Worm (Caenorhabditis elegans) whole organism, L2 larva: ENCODE results near the gene Y45F10B.3.

Source experiments
- F13H6.1 ChIP-seq: sonication (generic microtip); optimal IDR thresholded peaks from 2 replicates; lab custom pipeline; 2016; ENCODE audit warnings: missing genetic modification characterization, missing compliant biosample characterization
- Y55F3AM.14 ChIP-seq: fragments of 200-800 bp; sonication (Bioruptor generic); optimal IDR thresholded peaks from 2 replicates; lab custom pipeline; 2018; ENCODE audit warnings: mild to moderate bottlenecking, missing genetic modification characterization, missing compliant biosample characterization
- alr-1 ChIP-seq: fragments of 150-350 bp; optimal IDR thresholded peaks from 2 replicates; lab custom pipeline; 2014; ENCODE audit warnings: missing biosample characterization, missing genetic modification characterization
- ama-1 ChIP-seq: fragments of 150-350 bp; optimal IDR thresholded peaks from 2 replicates; lab custom pipeline; 2018; ENCODE audit warnings: inconsistent platforms
- blmp-1 ChIP-seq: sonication (generic microtip); optimal IDR thresholded peaks from 2 replicates; lab custom pipeline; 2017; ENCODE audit warnings: missing genetic modification characterization, mild to moderate bottlenecking, missing compliant biosample characterization, antibody characterized with exemption, moderate library complexity; ENCODE audit not compliant: insufficient read depth
- ceh-82 ChIP-seq: fragments of 150-350 bp; optimal IDR thresholded peaks from 2 replicates; lab custom pipeline; 2014; ENCODE audit warnings: missing biosample characterization, missing genetic modification characterization
- crh-2 ChIP-seq: sonication (generic microtip); optimal IDR thresholded peaks from 2 replicates; lab custom pipeline; 2017; ENCODE audit warnings: missing biosample characterization, missing genetic modification characterization
- dmd-4 ChIP-seq: sonication (generic microtip); optimal IDR thresholded peaks from 2 replicates; lab custom pipeline; 2017; ENCODE audit warnings: missing biosample characterization, missing genetic modification characterization
- elt-1 ChIP-seq: fragments of 150-350 bp; optimal IDR thresholded peaks from 2 replicates; lab custom pipeline; 2014; ENCODE audit warnings: missing biosample characterization, missing genetic modification characterization
- fos-1 ChIP-seq: fragments of 150-350 bp; optimal IDR thresholded peaks from 2 replicates; lab custom pipeline; 2014; ENCODE audit warnings: missing biosample characterization, missing genetic modification characterization
- lin-13 ChIP-seq: fragments of 150-350 bp; optimal IDR thresholded peaks from 2 replicates; lab custom pipeline; 2014; ENCODE audit warnings: missing biosample characterization, missing genetic modification reagents, missing genetic modification characterization
- lin-39 ChIP-seq: fragments of 150-350 bp; optimal IDR thresholded peaks from 2 replicates; lab custom pipeline; 2014; ENCODE audit warnings: missing biosample characterization, missing genetic modification reagents, missing genetic modification characterization
- mab-5 ChIP-seq: fragments of 150-350 bp; optimal IDR thresholded peaks from 2 replicates; lab custom pipeline; 2014; ENCODE audit warnings: missing biosample characterization, missing genetic modification characterization
- mbf-1 ChIP-seq: sonication (generic microtip); optimal IDR thresholded peaks from 2 replicates; lab custom pipeline; 2017; ENCODE audit warnings: missing biosample characterization, missing genetic modification characterization
- nhr-12 ChIP-seq: fragments of 150-350 bp; optimal IDR thresholded peaks from 2 replicates; lab custom pipeline; 2014; ENCODE audit warnings: missing biosample characterization, missing genetic modification characterization
- nhr-129 ChIP-seq: fragments of 150-350 bp; optimal IDR thresholded peaks from 2 replicates; lab custom pipeline; 2014; ENCODE audit warnings: missing biosample characterization, missing genetic modification characterization
- nhr-23 ChIP-seq: fragments of 150-350 bp; optimal IDR thresholded peaks from 2 replicates; lab custom pipeline; 2014; ENCODE audit warnings: missing biosample characterization, missing genetic modification reagents, missing genetic modification characterization
- nhr-237 ChIP-seq: fragments of 150-350 bp; optimal IDR thresholded peaks from 2 replicates; lab custom pipeline; 2014; ENCODE audit warnings: missing biosample characterization, missing genetic modification characterization
- nhr-6 ChIP-seq: fragments of 150-350 bp; optimal IDR thresholded peaks from 2 replicates; lab custom pipeline; 2014; ENCODE audit warnings: missing biosample characterization, missing genetic modification characterization
- nhr-77 ChIP-seq: fragments of 150-350 bp; optimal IDR thresholded peaks from 2 replicates; lab custom pipeline; 2014; ENCODE audit warnings: missing biosample characterization, missing genetic modification characterization
- sem-4 ChIP-seq: fragments of 150-350 bp; optimal IDR thresholded peaks from 2 replicates; lab custom pipeline; 2014; ENCODE audit warnings: missing biosample characterization, missing genetic modification reagents, missing genetic modification characterization
- skn-1 ChIP-seq: sonication (generic microtip); optimal IDR thresholded peaks from 2 replicates; lab custom pipeline; 2017; ENCODE audit warnings: missing biosample characterization, missing genetic modification characterization
- sma-3 ChIP-seq: sonication (generic microtip); optimal IDR thresholded peaks from 2 replicates; lab custom pipeline; 2016; ENCODE audit warnings: missing genetic modification reagents, missing genetic modification characterization, missing compliant biosample characterization
- sma-9 ChIP-seq, 2 experiments: fragments of 150-350 bp in 1 of 2; sonication (generic microtip) in 1 of 2; optimal IDR thresholded peaks; 2 replicates each; lab custom pipeline; 2014 to 2016; ENCODE audit warnings: missing genetic modification characterization in 2 of 2, mild to moderate bottlenecking in 1 of 2, missing biosample characterization in 1 of 2, missing compliant biosample characterization in 1 of 2, missing genetic modification reagents in 1 of 2, moderate library complexity in 1 of 2
- snpc-4 ChIP-seq: fragments of 150-350 bp; optimal IDR thresholded peaks from 2 replicates; lab custom pipeline; 2014; ENCODE audit warnings: missing biosample characterization, missing genetic modification characterization
- unc-39 ChIP-seq: fragments of 150-350 bp; optimal IDR thresholded peaks from 2 replicates; lab custom pipeline; 2014; ENCODE audit warnings: missing biosample characterization, missing genetic modification characterization
- unc-55 ChIP-seq: fragments of 150-350 bp; sonication (generic microtip); optimal IDR thresholded peaks from 3 replicates; lab custom pipeline; 2014; ENCODE audit warnings: missing biosample characterization, missing genetic modification reagents, missing genetic modification characterization
- unc-62 ChIP-seq: fragments of 150-350 bp; optimal IDR thresholded peaks from 2 replicates; lab custom pipeline; 2014; ENCODE audit warnings: missing biosample characterization, missing genetic modification reagents, missing genetic modification characterization
- ztf-1 ChIP-seq: fragments of 200-800 bp; sonication (Bioruptor generic); conservative IDR thresholded peaks from 2 replicates; pipeline ENCODE4 v1.3.6; 2022; ENCODE audit warnings: missing genetic modification characterization, missing compliant biosample characterization
- ztf-11 ChIP-seq: sonication (generic microtip); optimal IDR thresholded peaks from 2 replicates; lab custom pipeline; 2017; ENCODE audit warnings: missing biosample characterization, missing genetic modification characterization
- ztf-4 ChIP-seq: fragments of 150-350 bp; optimal IDR thresholded peaks from 2 replicates; lab custom pipeline; 2014; ENCODE audit warnings: missing biosample characterization, missing genetic modification characterization

The Y45F10B.3 gene

DNA sequence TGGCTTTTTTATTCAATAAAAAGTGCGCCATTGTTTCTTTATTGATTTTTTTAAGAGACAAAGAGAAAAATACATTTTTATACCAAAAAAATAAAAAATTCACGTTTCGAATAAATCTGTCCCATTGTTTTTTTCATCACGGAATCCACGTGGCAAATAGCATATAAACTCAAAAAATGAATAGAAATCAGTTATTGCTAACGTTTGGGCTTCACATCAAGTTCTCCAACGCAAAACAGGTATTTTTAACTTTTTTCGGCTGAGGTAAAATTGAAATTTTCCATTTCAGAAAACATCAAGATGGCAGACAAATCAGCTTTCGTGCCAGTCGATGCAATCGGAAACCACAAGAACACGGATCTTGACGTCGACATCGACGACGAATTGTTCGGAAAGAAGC, at the start of gene Y45F10B.3:
Y45F10B.3 (plus strand) TSS at position 301 of the 400 bp plus-strand sequence.
- TF ChIP-seq nhr-129 (tag; lab: Kevin White, UChicago): no peak
- TF ChIP-seq sma-9 (GFP tag; optimal IDR thresholded peaks at IDR 0.05; lab: Kevin White, UChicago): no peak
- no peak for TF ChIP-seq sma-9 (tag; optimal IDR thresholded peaks at IDR 0.05; lab: Kevin White, UChicago)
- no peak for TF ChIP-seq crh-2 (tag; lab: Kevin White, UChicago)
- no peak for TF ChIP-seq snpc-4 (tag; lab: Kevin White, UChicago)
- no peak for TF ChIP-seq ztf-4 (tag; lab: Kevin White, UChicago)
- TF ChIP-seq nhr-23 (tag; lab: Kevin White, UChicago): no peak
- no peak for TF ChIP-seq sma-3
- no peak for TF ChIP-seq blmp-1
- TF ChIP-seq lin-13 (GFP tag; lab: Kevin White, UChicago): no peak
- TF ChIP-seq skn-1: no peak
- TF ChIP-seq ztf-11 (tag; lab: Kevin White, UChicago): no peak
- no peak for TF ChIP-seq ama-1 (lab: Kevin White, UChicago)
- TF ChIP-seq F13H6.1 (tag; lab: Kevin White, UChicago): no peak
- no peak for TF ChIP-seq unc-39 (tag; lab: Kevin White, UChicago)
- TF ChIP-seq elt-1 (tag; lab: Kevin White, UChicago): no peak
- no peak for TF ChIP-seq nhr-12 (tag; lab: Kevin White, UChicago)
- TF ChIP-seq unc-55 (GFP tag; lab: Kevin White, UChicago): no peak
- TF ChIP-seq alr-1 (tag; lab: Kevin White, UChicago): no peak
- no peak for TF ChIP-seq mbf-1
- no peak for TF ChIP-seq nhr-6 (tag; lab: Kevin White, UChicago)

ce11 chrIV:13548188-13548587, 45.3 kb upstream of the Y45F10B.3 start, which contains the start of gene F52G2.3:
TSS of gene F52G2.3 (minus strand) at chrIV:13548230.
- TF ChIP-seq mab-5 (tag; lab: Kevin White, UChicago) (no peak), nhr-129 (tag; lab: Kevin White, UChicago) (no peak), sma-3 (no peak), ztf-4 (tag; lab: Kevin White, UChicago) (no peak), fos-1 (tag; lab: Kevin White, UChicago) (peak; percentile 65), unc-62 (GFP tag; lab: Kevin White, UChicago) (no peak)

ce11 chrIV:13549350-13549749, 44.1 kb upstream of the Y45F10B.3 start:
- TF ChIP-seq ceh-82 (tag; lab: Kevin White, UChicago) (no peak), alr-1 (tag; lab: Kevin White, UChicago) (no peak), unc-55 (GFP tag; lab: Kevin White, UChicago) (no peak), nhr-12 (tag; lab: Kevin White, UChicago) (no peak), mbf-1 (no peak), blmp-1 (no peak), nhr-237 (no peak), lin-39 (no peak), unc-39 (tag; lab: Kevin White, UChicago) (no peak), sem-4 (tag; lab: Kevin White, UChicago) (no peak), Y55F3AM.14 (no peak), nhr-6 (tag; lab: Kevin White, UChicago) (no peak), ztf-4 (tag; lab: Kevin White, UChicago) (no peak), ama-1 (lab: Kevin White, UChicago) (no peak), skn-1 (no peak), mab-5 (tag; lab: Kevin White, UChicago) (no peak)
- TF ChIP-seq, all 48 proteins: peak for 0

ce11 chrIV:13554350-13554749, 39.1 kb upstream of the Y45F10B.3 start:
- TF ChIP-seq ztf-1 (GFP tag; lab: Robert Waterston, UW) (0 out of 2 replicates have a peak, but pooled peaks have one; percentile 59), unc-62 (GFP tag; lab: Kevin White, UChicago) (no peak)

- TF ChIP-seq sma-3: no peak
- no peak for TF ChIP-seq nhr-77 (tag; lab: Kevin White, UChicago)
- no peak for TF ChIP-seq nhr-12 (tag; lab: Kevin White, UChicago)
- no peak for TF ChIP-seq dmd-4 (tag; lab: Kevin White, UChicago)
- TF ChIP-seq, all 48 proteins: peak for 0
Observed at ce11 chrIV:13555508-13555907, 37.9 kb upstream of the Y45F10B.3 start.

ce11 chrIV:13557393-13557792, 36.1 kb upstream of the Y45F10B.3 start:
- peak; percentile 58 for TF ChIP-seq nhr-129 (tag; lab: Kevin White, UChicago)
- no peak for TF ChIP-seq alr-1 (tag; lab: Kevin White, UChicago)
- TF ChIP-seq, all 48 proteins: peak for 1
